Worm (Caenorhabditis elegans) whole organism, L4 larva: ENCODE results near the gene srbc-62.
"Not testable (repeated sequence)": the region's sequence is repeated elsewhere in the genome, so short reads cannot be mapped to it uniquely, and the experiment has no call there.

ENCODE experiments used
- F49E8.2 ChIP-seq: sonication (generic microtip); optimal IDR thresholded peaks from 2 replicates; lab custom pipeline; 2016; ENCODE audit warnings: missing compliant biosample characterization, mild to moderate bottlenecking, missing genetic modification characterization, borderline replicate concordance
- attf-4 ChIP-seq: sonication (generic microtip); optimal IDR thresholded peaks from 3 replicates; lab custom pipeline; 2017; ENCODE audit warnings: missing biosample characterization, missing genetic modification characterization
- lim-7 ChIP-seq: fragments of 200-800 bp; sonication (Bioruptor generic); IDR thresholded peaks from 2 replicates; pipeline ENCODE4 v1.3.6; 2022; ENCODE audit warnings: missing genetic modification characterization, missing compliant biosample characterization
- madf-5 ChIP-seq, 2 experiments: fragments of 200-800 bp; sonication (Bioruptor generic); IDR thresholded peaks; 2 replicates each; pipeline ENCODE4 v1.3.6; 2022; ENCODE audit warnings: missing compliant biosample characterization in 2 of 2, missing genetic modification characterization in 2 of 2
- spr-3 ChIP-seq: fragments of 200-800 bp; sonication (Bioruptor generic); optimal IDR thresholded peaks from 2 replicates; lab custom pipeline; 2018; ENCODE audit warnings: mild to moderate bottlenecking, missing genetic modification characterization, missing compliant biosample characterization
- unc-39 ChIP-seq: sonication (generic microtip); optimal IDR thresholded peaks from 2 replicates; lab custom pipeline; 2017; ENCODE audit warnings: missing biosample characterization, missing genetic modification characterization
- unc-62 ChIP-seq, 3 experiments: fragments of 150-350 bp in 1 of 3; sonication (generic microtip); optimal IDR thresholded peaks in 2 of 3; peaks in 1 of 3; 1 replicate in 1 of 3; 2 replicates in 2 of 3; lab custom pipeline; 2014 to 2017; ENCODE audit warnings: missing biosample characterization in 3 of 3, missing genetic modification characterization in 3 of 3, missing genetic modification reagents in 3 of 3, missing genotype in 1 of 3

Gene srbc-62

DNA sequence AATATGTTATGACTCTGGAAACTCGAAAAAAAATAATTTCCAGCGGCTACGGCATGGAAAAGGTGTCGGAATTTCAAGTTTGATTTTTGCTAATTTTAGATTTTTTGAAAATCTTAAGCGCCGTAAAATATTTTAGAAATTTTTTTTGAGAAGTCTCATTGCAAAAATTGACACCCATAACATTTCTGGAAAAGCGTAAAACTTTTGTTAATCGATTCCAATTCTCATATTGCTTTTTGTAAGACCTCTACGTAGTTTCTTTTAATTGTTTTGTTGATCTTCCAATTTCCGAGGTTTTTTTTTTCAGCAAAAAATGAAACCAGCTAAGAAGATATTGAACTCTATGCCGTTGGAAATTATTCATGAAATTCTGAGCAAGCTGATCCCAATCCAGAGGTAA lies 41.1 kb downstream of the srbc-62 start, which contains the start of gene fbxa-85:
TSS of gene fbxa-85 (plus strand) at position 301 of the 400 bp plus-strand sequence.
- no peak for TF ChIP-seq attf-4 (tag; lab: Kevin White, UChicago)
- TF ChIP-seq unc-62 (GFP tag; optimal IDR thresholded peaks at IDR 0.05 in 1 of 2; lab: Kevin White, UChicago) = peak in 1 of 2 experiments; percentile 72
- TF ChIP-seq unc-62 (tag; optimal IDR thresholded peaks at IDR 0.05; lab: Kevin White, UChicago) = no peak
- TF ChIP-seq, all 104 proteins: peak for 1

DNA sequence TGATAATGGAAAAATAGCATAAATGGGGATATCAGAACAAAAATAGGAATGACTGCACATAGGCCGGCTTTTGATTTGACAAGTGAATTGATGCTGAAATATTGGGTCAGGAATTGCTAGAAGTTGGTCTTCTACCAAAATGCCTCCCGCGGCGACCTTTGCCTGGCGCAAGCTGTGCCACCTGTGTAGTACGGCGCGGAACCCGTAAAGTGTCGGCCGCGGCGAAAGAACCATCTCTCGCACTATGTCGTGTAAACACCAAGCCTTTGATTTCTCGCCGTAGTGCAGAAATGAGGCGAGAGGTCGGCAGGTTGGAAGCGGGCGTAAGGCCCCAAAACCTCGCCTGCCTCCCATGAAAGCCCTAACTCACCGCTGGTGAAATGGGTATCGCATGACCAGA lies 43.6 kb downstream of the srbc-62 start:
- TF ChIP-seq lim-7 (GFP tag; lab: Robert Waterston, UW) = 0 out of 2 replicates have a peak, but pooled peaks have one; percentile 37
- no peak for TF ChIP-seq F49E8.2 (tag; lab: Kevin White, UChicago)

DNA sequence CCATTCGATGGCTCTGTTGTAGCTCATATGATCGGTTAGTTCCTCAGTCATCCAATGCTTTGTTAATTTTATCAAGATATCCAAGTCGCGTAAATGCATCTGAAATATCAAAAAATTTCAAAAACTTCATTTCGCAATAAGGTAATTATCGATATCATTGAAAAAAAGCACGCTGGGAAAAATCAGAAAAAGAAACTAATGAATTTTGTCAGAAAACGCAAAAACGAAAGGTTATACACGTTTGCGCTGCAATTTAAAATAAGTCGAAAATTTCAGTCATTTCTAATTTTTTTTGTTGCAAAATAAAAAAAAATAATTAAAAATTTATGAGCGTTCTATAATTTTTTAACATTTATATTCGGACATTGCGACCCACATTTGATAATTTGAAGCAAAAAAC lies 47.1 kb downstream of the srbc-62 start, which contains the start of gene K10G4.3:
TSS of gene K10G4.3 (minus strand) at position 101 of the 400 bp plus-strand sequence.
- TF ChIP-seq unc-39 (tag; lab: Kevin White, UChicago); spr-3 (GFP tag; lab: Kevin White, UChicago); madf-5 (GFP tag; IDR thresholded peaks at IDR 0.05; lab: Robert Waterston, UW): not testable (repeated sequence)
